Worm (Caenorhabditis elegans): ENCODE data around the gene R10E4.3.

The R10E4.3 gene

DNA sequence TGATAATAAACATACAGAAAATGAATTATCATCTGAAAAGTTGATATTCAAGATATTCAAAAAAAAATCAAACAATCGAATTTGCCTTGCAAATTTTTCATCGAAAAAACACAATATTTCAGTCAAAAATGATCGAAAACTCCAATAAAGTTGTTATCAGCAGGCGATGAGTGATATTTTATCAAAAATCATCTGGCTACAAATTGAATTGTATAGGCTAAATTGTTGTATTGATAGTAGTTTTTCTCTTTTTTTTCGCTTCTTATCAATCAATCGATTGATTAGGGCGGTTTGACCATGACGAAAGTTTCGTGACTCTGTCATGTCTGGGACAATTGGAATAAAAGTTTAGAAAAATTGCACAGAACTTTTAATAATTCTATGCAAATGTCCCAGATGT lies 47.2 kb downstream of the R10E4.3 start:
- no peak for TF ChIP-seq dao-5 (tag; optimal IDR thresholded peaks at IDR 0.05)
- TF ChIP-seq W03F9.2 (tag; optimal IDR thresholded peaks at IDR 0.05), result no peak

DNA sequence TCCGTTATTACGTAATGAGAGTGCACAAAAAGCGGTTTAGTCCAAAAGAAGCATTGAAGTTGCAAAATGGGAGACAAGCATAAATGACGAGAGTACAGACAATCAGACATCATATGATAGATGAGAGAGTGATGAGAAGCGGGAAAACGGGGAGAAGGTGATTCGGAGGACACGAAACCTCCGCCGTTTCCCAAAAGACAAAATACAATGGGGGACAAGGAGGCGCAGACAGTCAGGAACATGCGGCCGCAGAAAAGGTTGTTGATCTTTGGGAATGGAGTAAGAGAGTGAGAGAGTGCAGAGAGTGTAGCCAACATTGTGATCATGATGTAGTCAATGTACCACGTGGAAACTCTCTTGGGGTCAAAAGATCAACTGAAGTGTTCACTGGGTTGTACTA lies 49.6 kb downstream of the R10E4.3 start:
- TF ChIP-seq dao-5 (tag; optimal IDR thresholded peaks at IDR 0.05) (no peak), W03F9.2 (tag; optimal IDR thresholded peaks at IDR 0.05) (peak; percentile 68), him-1 (tag; optimal IDR thresholded peaks at IDR 0.05) (peak; percentile 31)

DNA sequence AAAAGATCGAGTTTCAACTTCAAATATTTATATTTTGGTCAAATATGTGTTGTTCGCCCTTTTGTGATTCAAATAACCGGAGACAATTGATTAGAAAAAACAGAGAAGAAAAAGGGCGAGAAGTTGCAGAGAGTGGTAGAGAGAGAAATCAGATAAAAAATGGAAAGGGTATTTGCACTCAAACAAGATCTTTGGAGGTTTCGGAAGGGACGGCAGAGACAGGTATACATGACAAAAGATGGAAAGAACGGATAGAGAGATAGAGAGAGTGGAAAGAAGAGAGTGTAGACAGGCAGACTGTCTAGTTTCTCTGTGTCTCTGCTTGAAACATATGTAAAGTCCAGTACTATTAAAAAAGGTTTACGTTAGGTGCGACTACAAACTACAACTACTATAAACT lies 51.1 kb downstream of the R10E4.3 start:
- TF ChIP-seq W03F9.2 (tag; optimal IDR thresholded peaks at IDR 0.05) (no peak), dao-5 (tag; optimal IDR thresholded peaks at IDR 0.05) (no peak), him-1 (tag; optimal IDR thresholded peaks at IDR 0.05) (no peak)

Data from whole organism, L4/young adult.